Fruit fly (Drosophila melanogaster) whole organism, embryonic: ENCODE results near the gene Nup98-96.
A peak's percentile ranks its signal among the peaks of the same experiment; 100 is the strongest.

Source experiments
- Abd-B ChIP-seq: fragments of 200-800 bp; sonication (Bioruptor generic); optimal IDR thresholded peaks from 2 replicates; lab custom pipeline; 2018; ENCODE audit warnings: missing biosample characterization, mild to moderate bottlenecking, missing genetic modification characterization, moderate library complexity
- CG10209 ChIP-seq: fragments of 200-800 bp; sonication (Bioruptor generic); optimal IDR thresholded peaks from 3 replicates; lab custom pipeline; 2017; ENCODE audit warnings: missing biosample characterization, mild to moderate bottlenecking, missing genetic modification characterization, missing genetic modification reagents
- CG10366 ChIP-seq: fragments of 200-800 bp; sonication (Bioruptor generic); IDR thresholded peaks from 2 replicates; pipeline ENCODE4 v1.3.6; 2022; ENCODE audit warnings: missing biosample characterization, missing genetic modification characterization
- CG11504 ChIP-seq: fragments of 200-800 bp; sonication (Bioruptor generic); optimal IDR thresholded peaks from 3 replicates; lab custom pipeline; 2019; ENCODE audit warnings: missing biosample characterization, mild to moderate bottlenecking, missing genetic modification characterization, moderate library complexity
- CG12391 ChIP-seq: fragments of 200-800 bp; sonication (Bioruptor generic); optimal IDR thresholded peaks from 3 replicates; lab custom pipeline; 2018; ENCODE audit warnings: missing biosample characterization, mild to moderate bottlenecking, missing genetic modification characterization, moderate library complexity
- CG13624 ChIP-seq: fragments of 200-800 bp; sonication (Bioruptor generic); optimal IDR thresholded peaks from 2 replicates; lab custom pipeline; 2016; ENCODE audit warnings: missing biosample characterization, missing genetic modification characterization
- CG13775 ChIP-seq: fragments of 200-800 bp; sonication (Bioruptor generic); optimal IDR thresholded peaks from 3 replicates; lab custom pipeline; 2017; ENCODE audit warnings: missing biosample characterization, mild to moderate bottlenecking, missing genetic modification characterization
- CG15479 ChIP-seq: fragments of 200-800 bp; sonication (Bioruptor generic); optimal IDR thresholded peaks from 3 replicates; lab custom pipeline; 2019; ENCODE audit warnings: missing biosample characterization, mild to moderate bottlenecking, missing genetic modification characterization, moderate library complexity
- CG17612 ChIP-seq: fragments of 200-800 bp; sonication (Bioruptor generic); IDR thresholded peaks from 2 replicates; pipeline ENCODE4 v1.3.6; 2022; ENCODE audit warnings: missing biosample characterization, missing genetic modification characterization
- CG18476 ChIP-seq: fragments of 200-800 bp; sonication (Bioruptor generic); optimal IDR thresholded peaks from 2 replicates; lab custom pipeline; 2016; ENCODE audit warnings: missing biosample characterization, mild to moderate bottlenecking, missing genetic modification characterization
- CG3065 ChIP-seq: fragments of 200-800 bp; sonication (Bioruptor generic); optimal IDR thresholded peaks from 2 replicates; lab custom pipeline; 2016; ENCODE audit warnings: missing biosample characterization, missing genetic modification characterization
- CG31441 ChIP-seq: fragments of 200-800 bp; sonication (Bioruptor generic); IDR thresholded peaks from 2 replicates; pipeline ENCODE4 v1.3.6; 2022; ENCODE audit warnings: missing biosample characterization, missing genetic modification characterization
- CG32532 ChIP-seq: fragments of 200-800 bp; sonication (Bioruptor generic); IDR thresholded peaks from 2 replicates; pipeline ENCODE4 v1.3.6; 2022; ENCODE audit warnings: missing biosample characterization, missing genetic modification characterization
- CG32767 ChIP-seq: fragments of 200-800 bp; sonication (Bioruptor generic); IDR thresholded peaks from 2 replicates; pipeline ENCODE4 v1.3.6; 2022; ENCODE audit warnings: missing biosample characterization, missing genetic modification characterization
- CG3726 ChIP-seq: fragments of 200-800 bp; sonication (Bioruptor generic); IDR thresholded peaks from 3 replicates; pipeline ENCODE4, ENCODE4 v1.3.6; 2022; ENCODE audit warnings: missing biosample characterization, missing genetic modification characterization
- CG3995 ChIP-seq: fragments of 200-800 bp; sonication (Bioruptor generic); optimal IDR thresholded peaks from 3 replicates; lab custom pipeline; 2016; ENCODE audit warnings: missing biosample characterization, missing genetic modification characterization
- CG4424 ChIP-seq: fragments of 200-800 bp; sonication (Bioruptor generic); optimal IDR thresholded peaks from 3 replicates; lab custom pipeline; 2016; ENCODE audit warnings: missing biosample characterization, missing genetic modification characterization
- CG4730 ChIP-seq: fragments of 200-800 bp; sonication (Bioruptor generic); IDR thresholded peaks from 2 replicates; pipeline ENCODE4 v1.3.6; 2022; ENCODE audit warnings: missing biosample characterization, missing genetic modification characterization
- CG4820 ChIP-seq: fragments of 200-800 bp; sonication (Bioruptor generic); optimal IDR thresholded peaks from 3 replicates; lab custom pipeline; 2016; ENCODE audit warnings: missing biosample characterization, missing genetic modification characterization
- CG4854 ChIP-seq: fragments of 200-800 bp; sonication (Bioruptor generic); optimal IDR thresholded peaks from 2 replicates; lab custom pipeline; 2016; ENCODE audit warnings: missing biosample characterization, missing genetic modification characterization, inconsistent platforms
- CG7357 ChIP-seq: fragments of 200-800 bp; sonication (Bioruptor generic); IDR thresholded peaks from 3 replicates; pipeline ENCODE4 v1.3.6; 2022; ENCODE audit warnings: missing biosample characterization, missing genetic modification characterization
- CG9609 ChIP-seq: fragments of 200-800 bp; sonication (Bioruptor generic); optimal IDR thresholded peaks from 3 replicates; lab custom pipeline; 2016; ENCODE audit warnings: missing biosample characterization, missing genetic modification characterization
- Deaf1 ChIP-seq: fragments of 200-800 bp; optimal IDR thresholded peaks from 3 replicates; lab custom pipeline; 2019; ENCODE audit warnings: missing biosample characterization, mild to moderate bottlenecking, missing genetic modification characterization, moderate library complexity
- Dp ChIP-seq: fragments of 200-800 bp; sonication (Bioruptor generic); optimal IDR thresholded peaks from 2 replicates; lab custom pipeline; 2018; ENCODE audit warnings: missing biosample characterization, mild to moderate bottlenecking, missing genetic modification characterization, moderate library complexity
- Dref ChIP-seq: fragments of 200-800 bp; sonication (Bioruptor generic); IDR thresholded peaks from 2 replicates; pipeline ENCODE4 v1.3.6; 2022; ENCODE audit warnings: missing biosample characterization, missing genetic modification characterization
- Hand ChIP-seq: fragments of 200-800 bp; sonication (Bioruptor generic); optimal IDR thresholded peaks from 2 replicates; lab custom pipeline; 2017; ENCODE audit warnings: mild to moderate bottlenecking, missing biosample characterization, missing genetic modification reagents, missing genetic modification characterization
- HmgZ ChIP-seq: fragments of 200-800 bp; sonication (Bioruptor generic); optimal IDR thresholded peaks from 2 replicates; lab custom pipeline; 2018; ENCODE audit warnings: missing biosample characterization, mild to moderate bottlenecking, missing genetic modification characterization
- Hr3 ChIP-seq: fragments of 200-800 bp; sonication (Bioruptor generic); optimal IDR thresholded peaks from 3 replicates; lab custom pipeline; 2016; ENCODE audit warnings: missing biosample characterization, missing genetic modification characterization
- NfI ChIP-seq: fragments of 200-800 bp; sonication (Bioruptor generic); optimal IDR thresholded peaks from 3 replicates; lab custom pipeline; 2018; ENCODE audit warnings: missing biosample characterization, mild to moderate bottlenecking, missing genetic modification characterization, moderate library complexity
- Pdp1 ChIP-seq, 2 experiments: fragments of 200-800 bp; sonication (Bioruptor generic); optimal IDR thresholded peaks; 3 replicates each; lab custom pipeline; 2016; ENCODE audit warnings: missing biosample characterization in 2 of 2, missing genetic modification characterization in 2 of 2, mild to moderate bottlenecking in 1 of 2, moderate library complexity in 1 of 2
- Rx ChIP-seq: fragments of 200-800 bp; sonication (Bioruptor generic); IDR thresholded peaks from 2 replicates; pipeline ENCODE4 v1.3.6; 2022; ENCODE audit warnings: missing biosample characterization, missing genetic modification characterization
- Tbp ChIP-seq: fragments of >200 bp; optimal IDR thresholded peaks from 2 replicates; lab custom pipeline; 2018; ENCODE audit warnings: missing biosample characterization, missing genetic modification characterization
- ac ChIP-seq: fragments of 200-800 bp; sonication (Bioruptor generic); optimal IDR thresholded peaks from 3 replicates; lab custom pipeline; 2017; ENCODE audit warnings: missing biosample characterization, mild to moderate bottlenecking, missing genetic modification characterization
- amos ChIP-seq: fragments of 200-800 bp; sonication (Bioruptor generic); IDR thresholded peaks from 2 replicates; pipeline ENCODE4 v1.3.6; 2022; ENCODE audit warnings: missing biosample characterization, missing genetic modification characterization; ENCODE audit not compliant: partially characterized antibody
- esg ChIP-seq: fragments of 200-800 bp; sonication (Bioruptor generic); conservative IDR thresholded peaks from 2 replicates; pipeline ENCODE4 v1.3.6; 2022; ENCODE audit warnings: missing biosample characterization, missing genetic modification characterization
- ewg ChIP-seq: fragments of 200-800 bp; sonication (Bioruptor generic); optimal IDR thresholded peaks from 3 replicates; lab custom pipeline; 2017; ENCODE audit warnings: mild to moderate bottlenecking, missing biosample characterization, missing genetic modification reagents, missing genetic modification characterization
- gem ChIP-seq: fragments of 200-800 bp; sonication (Bioruptor generic); optimal IDR thresholded peaks from 2 replicates; lab custom pipeline; 2019; ENCODE audit warnings: missing biosample characterization, mild to moderate bottlenecking, missing genetic modification characterization, moderate library complexity
- hbn ChIP-seq: fragments of 200-800 bp; sonication (Bioruptor generic); IDR thresholded peaks from 2 replicates; pipeline ENCODE4 v1.3.6; 2022; ENCODE audit warnings: missing biosample characterization, missing genetic modification characterization; ENCODE audit not compliant: partially characterized antibody
- jigr1 ChIP-seq: fragments of 200-800 bp; sonication (Bioruptor generic); IDR thresholded peaks from 3 replicates; pipeline ENCODE4 v1.3.6; 2022; ENCODE audit warnings: missing biosample characterization, missing genetic modification characterization
- knrl ChIP-seq: fragments of 200-800 bp; sonication (Bioruptor generic); IDR thresholded peaks from 3 replicates; pipeline ENCODE4 v1.3.6; 2022; ENCODE audit warnings: missing biosample characterization, missing genetic modification characterization; ENCODE audit not compliant: partially characterized antibody
- lab ChIP-seq: fragments of 200-800 bp; sonication (Bioruptor generic); optimal IDR thresholded peaks from 3 replicates; lab custom pipeline; 2017; ENCODE audit warnings: missing biosample characterization, missing genetic modification characterization, mild to moderate bottlenecking, moderate library complexity, missing genetic modification reagents
- lbe ChIP-seq: fragments of 200-800 bp; sonication (Bioruptor generic); optimal IDR thresholded peaks from 2 replicates; lab custom pipeline; 2016; ENCODE audit warnings: missing biosample characterization, mild to moderate bottlenecking, missing genetic modification characterization
- pb ChIP-seq: fragments of 200-800 bp; sonication (Bioruptor generic); optimal IDR thresholded peaks from 3 replicates; lab custom pipeline; 2016; ENCODE audit warnings: missing biosample characterization, missing genetic modification characterization
- prd ChIP-seq, 3 experiments: fragments of >200 bp in 2 of 3; fragments of 200-800 bp in 1 of 3; sonication (Bioruptor generic) in 1 of 3; optimal IDR thresholded peaks in 2 of 3; IDR thresholded peaks in 1 of 3; 2 replicates in 2 of 3; 3 replicates in 1 of 3; pipeline versions ENCODE4 v1.3.6 to Lab custom; 2017 to 2022; ENCODE audit warnings: missing biosample characterization in 1 of 3, missing genetic modification characterization in 1 of 3
- pros ChIP-seq: fragments of 200-800 bp; sonication (Bioruptor generic); optimal IDR thresholded peaks from 3 replicates; lab custom pipeline; 2019; ENCODE audit warnings: missing biosample characterization, mild to moderate bottlenecking, missing genetic modification characterization, moderate library complexity
- run ChIP-seq: fragments of 200-800 bp; sonication (Bioruptor generic); optimal IDR thresholded peaks from 3 replicates; lab custom pipeline; 2018; ENCODE audit warnings: missing biosample characterization, mild to moderate bottlenecking, missing genetic modification characterization
- slp2 ChIP-seq: fragments of 200-800 bp; sonication (Bioruptor generic); optimal IDR thresholded peaks from 2 replicates; lab custom pipeline; 2016; ENCODE audit warnings: missing biosample characterization, missing genetic modification characterization
- ssp ChIP-seq: fragments of 200-800 bp; sonication (Bioruptor generic); IDR thresholded peaks from 2 replicates; pipeline ENCODE4 v1.3.6; 2022; ENCODE audit warnings: missing biosample characterization, missing genetic modification characterization
- tll ChIP-seq, 2 experiments: fragments of 200-800 bp in 1 of 2; fragments of >200 bp in 1 of 2; sonication (Bioruptor generic) in 1 of 2; optimal IDR thresholded peaks; 2 replicates each; lab custom pipeline; 2017 to 2019; ENCODE audit warnings: missing biosample characterization in 2 of 2, missing genetic modification characterization in 2 of 2, mild to moderate bottlenecking in 1 of 2, moderate library complexity in 1 of 2
- zen2 ChIP-seq: fragments of 200-800 bp; sonication (Bioruptor generic); IDR thresholded peaks from 3 replicates; pipeline ENCODE4 v1.3.6; 2022; ENCODE audit warnings: missing biosample characterization, missing genetic modification characterization; ENCODE audit not compliant: partially characterized antibody

Nup98-96 gene

dm6 chr3R:23763015-23763414, 18.4 kb downstream of the Nup98-96 start, which contains the start of gene udt (continued):
- TF ChIP-seq lab (GFP tag; lab: Kevin White, UChicago) (peak; percentile 29), prd (optimal IDR thresholded peaks at IDR 0.05; lab: Kevin White, UChicago) (no peak), prd (GFP tag; IDR thresholded peaks at IDR 0.05; lab: Robert Waterston, UW) (no peak), ac (no peak), NfI (GFP tag; lab: Kevin White, UChicago) (no peak), Tbp (GFP tag; lab: Kevin White, UChicago) (no peak), CG15479 (GFP tag; lab: Kevin White, UChicago) (no peak), CG7357 (GFP tag; lab: Robert Waterston, UW) (no peak), tll (GFP tag; optimal IDR thresholded peaks at IDR 0.05; lab: Kevin White, UChicago) (no peak), pros (GFP tag; lab: Kevin White, UChicago) (no peak), pb (GFP tag; lab: Kevin White, UChicago) (no peak), ssp (GFP tag; lab: Robert Waterston, UW) (no peak), Rx (GFP tag; lab: Robert Waterston, UW) (no peak), Hand (no peak), CG13775 (no peak), amos (GFP tag; lab: Robert Waterston, UW) (peak; percentile 8; the same call in 1 of the 2 replicates), lbe (GFP tag; lab: Kevin White, UChicago) (no peak), run (no peak), CG4854 (no peak), CG32767 (GFP tag; lab: Robert Waterston, UW) (no peak), hbn (GFP tag; lab: Robert Waterston, UW) (no peak), CG4730 (GFP tag; lab: Robert Waterston, UW) (no peak), CG3065 (GFP tag; lab: Kevin White, UChicago) (no peak), HmgZ (tag; lab: Kevin White, UChicago) (no peak), CG31441 (no peak), Deaf1 (tag; lab: Kevin White, UChicago) (no peak), CG10366 (no peak), CG13624 (GFP tag; lab: Kevin White, UChicago) (peak; percentile 4), jigr1 (GFP tag; lab: Robert Waterston, UW) (no peak), knrl (no peak), slp2 (no peak), Abd-B (GFP tag; lab: Kevin White, UChicago) (peak; percentile 46), CG17612 (GFP tag; lab: Robert Waterston, UW) (no peak), CG4424 (GFP tag; lab: Kevin White, UChicago) (no peak), CG3995 (no peak), zen2 (GFP tag; lab: Robert Waterston, UW) (no peak), CG18476 (GFP tag; lab: Kevin White, UChicago) (no peak), CG3726 (no peak), Hr3 (GFP tag; lab: Kevin White, UChicago) (no peak), gem (tag; lab: Kevin White, UChicago) (no peak), Pdp1 (GFP tag; optimal IDR thresholded peaks at IDR 0.05; lab: Kevin White, UChicago) (no peak), CG32532 (GFP tag; lab: Robert Waterston, UW) (no peak), esg (GFP tag; lab: Robert Waterston, UW) (no peak), Dref (GFP tag; lab: Robert Waterston, UW) (0 out of 2 replicates have a peak, but pooled peaks have one; percentile 34), CG10209 (GFP tag; lab: Kevin White, UChicago) (peak; percentile 11), Dp (GFP tag; lab: Kevin White, UChicago) (peak; percentile 27), CG12391 (no peak), CG9609 (no peak), CG11504 (no peak), CG4820 (peak; percentile 18), ewg (GFP tag; lab: Kevin White, UChicago) (no peak)
